Fruit fly (Drosophila melanogaster): ENCODE measurements around the gene Ilp6.

- TF ChIP-seq lz (GFP tag; optimal IDR thresholded peaks at IDR 0.05) (no peak), CG6163 (GFP tag; IDR thresholded peaks at IDR 0.05) (no peak), CG10631 (GFP tag; optimal IDR thresholded peaks at IDR 0.05) (no peak), CG6854 (GFP tag; optimal IDR thresholded peaks at IDR 0.05) (no peak), CG6276 (GFP tag; optimal IDR thresholded peaks at IDR 0.05) (no peak), CG6808 (GFP tag; optimal IDR thresholded peaks at IDR 0.05) (no peak)
Measured at dm6 chrX:2352819-2353218, 18.4 kb upstream of the Ilp6 start.
